Fruit fly (Drosophila melanogaster): Measurements from ENCODE around the gene CG43317.

The CG43317 gene

DNA sequence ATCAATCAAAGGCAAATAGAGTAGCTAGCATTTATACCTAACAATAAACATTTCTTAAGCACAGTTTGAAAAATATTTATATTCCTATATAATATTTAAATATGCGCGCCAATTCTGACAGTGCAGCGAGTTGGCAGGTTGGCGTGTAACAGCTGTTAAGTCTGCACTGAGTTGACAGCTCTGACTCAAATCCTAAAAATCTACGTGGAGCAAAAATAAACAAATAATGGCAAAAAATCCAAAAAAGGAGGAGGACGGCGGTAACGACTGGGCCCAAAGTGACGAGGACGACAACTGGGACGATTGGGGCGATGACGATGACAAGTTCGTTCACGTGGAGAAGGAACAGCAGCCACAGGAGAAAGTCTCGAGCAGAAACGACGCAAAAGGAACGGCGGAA lies 47.7 kb downstream of the CG43317 start, which contains the start of gene CG9590:
Gene CG9590, plus strand, starts transcription at position 166 of the 400 bp plus-strand sequence.
- TF ChIP-seq CG31627 (GFP tag; optimal IDR thresholded peaks at IDR 0.05) (no peak), CG4318 (GFP tag; optimal IDR thresholded peaks at IDR 0.05) (no peak), CG10669 (GFP tag; optimal IDR thresholded peaks at IDR 0.05) (no peak), OdsH (GFP tag; optimal IDR thresholded peaks at IDR 0.05) (no peak), Eip78C (GFP tag) (no peak), Eip93F (GFP tag; optimal IDR thresholded peaks at IDR 0.05) (no peak), CG6163 (GFP tag; IDR thresholded peaks at IDR 0.05) (no peak), Lpt (GFP tag; optimal IDR thresholded peaks at IDR 0.05) (no peak), CG3032 (tag; optimal IDR thresholded peaks at IDR 0.05) (no peak), CG8319 (GFP tag; optimal IDR thresholded peaks at IDR 0.05) (no peak), fd85E (GFP tag; optimal IDR thresholded peaks at IDR 0.05) (no peak), CG7368 (GFP tag; optimal IDR thresholded peaks at IDR 0.05) (no peak), CG11902 (GFP tag; optimal IDR thresholded peaks at IDR 0.05) (no peak), Hr38 (GFP tag; optimal IDR thresholded peaks at IDR 0.05) (no peak)

DNA sequence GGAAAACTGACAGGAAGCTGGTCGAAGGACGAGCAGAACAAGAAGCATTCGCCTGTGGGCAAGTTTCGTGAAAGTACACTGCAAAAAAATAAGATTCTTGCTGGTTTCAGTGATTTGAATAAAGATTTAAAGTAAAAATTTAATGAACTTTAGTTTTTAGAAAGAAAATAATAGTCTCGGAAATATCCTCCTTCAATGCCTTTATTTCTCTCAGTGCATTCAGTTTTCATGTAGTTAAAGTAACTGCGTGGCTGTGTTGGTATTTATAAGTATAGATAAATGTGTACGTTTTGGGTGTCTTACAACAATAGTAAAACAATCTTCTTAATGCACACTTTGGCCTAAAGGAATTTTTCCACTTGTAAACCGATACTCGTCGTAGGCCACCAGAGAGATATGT lies 49.9 kb downstream of the CG43317 start:
- TF ChIP-seq CG8319 (GFP tag; optimal IDR thresholded peaks at IDR 0.05) (no peak), achi (GFP tag; optimal IDR thresholded peaks at IDR 0.05) (no peak), CG4318 (GFP tag; optimal IDR thresholded peaks at IDR 0.05) (no peak), Hr39 (GFP tag; optimal IDR thresholded peaks at IDR 0.05) (no peak), Hr4 (GFP tag; optimal IDR thresholded peaks at IDR 0.05) (no peak), fd85E (GFP tag; optimal IDR thresholded peaks at IDR 0.05) (no peak)

All from whole organism, prepupa.